Fruit fly (Drosophila melanogaster) whole organism, embryonic: ENCODE measurements around the gene CG5056.
A peak's percentile ranks its signal among the peaks of the same experiment; 100 is the strongest.

Experiments used
- CG10366 ChIP-seq: fragments of 200-800 bp; sonication (Bioruptor generic); IDR thresholded peaks from 2 replicates; pipeline ENCODE4 v1.3.6; 2022; ENCODE audit warnings: missing biosample characterization, missing genetic modification characterization
- CG10462 ChIP-seq: fragments of 200-800 bp; sonication (Bioruptor generic); optimal IDR thresholded peaks from 2 replicates; lab custom pipeline; 2016; ENCODE audit warnings: missing biosample characterization, missing genetic modification characterization
- CG11398 ChIP-seq: fragments of 200-800 bp; sonication (Bioruptor generic); optimal IDR thresholded peaks from 2 replicates; lab custom pipeline; 2016; ENCODE audit warnings: missing biosample characterization, missing genetic modification characterization
- CG12219 ChIP-seq: fragments of 200-800 bp; sonication (Bioruptor generic); optimal IDR thresholded peaks from 3 replicates; lab custom pipeline; 2018; ENCODE audit warnings: missing biosample characterization, mild to moderate bottlenecking, missing genetic modification characterization
- CG12942 ChIP-seq: fragments of 200-800 bp; sonication (Bioruptor generic); optimal IDR thresholded peaks from 3 replicates; lab custom pipeline; 2016; ENCODE audit warnings: missing biosample characterization, missing genetic modification characterization
- CG13424 ChIP-seq: fragments of 200-800 bp; sonication (Bioruptor generic); optimal IDR thresholded peaks from 2 replicates; lab custom pipeline; 2019; ENCODE audit warnings: missing biosample characterization, mild to moderate bottlenecking, missing genetic modification characterization, moderate library complexity
- CG15073 ChIP-seq: fragments of 200-800 bp; sonication (Bioruptor generic); optimal IDR thresholded peaks from 2 replicates; lab custom pipeline; 2016; ENCODE audit warnings: missing biosample characterization, missing genetic modification characterization
- CG1529 ChIP-seq: fragments of 200-800 bp; sonication (Bioruptor generic); optimal IDR thresholded peaks from 3 replicates; lab custom pipeline; 2018; ENCODE audit warnings: missing biosample characterization, missing genetic modification characterization
- CG15514 ChIP-seq: fragments of 200-800 bp; sonication (Bioruptor generic); optimal IDR thresholded peaks from 3 replicates; lab custom pipeline; 2017; ENCODE audit warnings: missing biosample characterization, missing genetic modification characterization, mild to moderate bottlenecking, moderate library complexity, missing genetic modification reagents
- CG17385 ChIP-seq: fragments of 200-800 bp; sonication (Bioruptor generic); optimal IDR thresholded peaks from 3 replicates; lab custom pipeline; 2018; ENCODE audit warnings: missing biosample characterization, mild to moderate bottlenecking, missing genetic modification characterization
- CG18011 ChIP-seq: fragments of 200-800 bp; sonication (Bioruptor generic); optimal IDR thresholded peaks from 2 replicates; lab custom pipeline; 2017; ENCODE audit warnings: missing biosample characterization, missing genetic modification characterization, mild to moderate bottlenecking, moderate library complexity, missing genotype
- CG2199 ChIP-seq: fragments of 200-800 bp; sonication (Bioruptor generic); IDR thresholded peaks from 3 replicates; pipeline ENCODE4 v1.3.6; 2022; ENCODE audit warnings: missing biosample characterization, missing genetic modification characterization
- CG2889 ChIP-seq: fragments of 200-800 bp; sonication (Bioruptor generic); IDR thresholded peaks from 3 replicates; pipeline ENCODE4 v1.3.6; 2022; ENCODE audit warnings: missing biosample characterization, missing genetic modification characterization
- CG30431 ChIP-seq: fragments of 200-800 bp; sonication (Bioruptor generic); optimal IDR thresholded peaks from 2 replicates; lab custom pipeline; 2017; ENCODE audit warnings: missing biosample characterization, missing genetic modification characterization
- CG7745 ChIP-seq: fragments of 200-800 bp; sonication (Bioruptor generic); optimal IDR thresholded peaks from 2 replicates; lab custom pipeline; 2018; ENCODE audit warnings: missing biosample characterization, mild to moderate bottlenecking, missing genetic modification characterization, moderate library complexity
- CG7928 ChIP-seq: fragments of 200-800 bp; sonication (Bioruptor generic); optimal IDR thresholded peaks from 2 replicates; lab custom pipeline; 2017; ENCODE audit warnings: missing biosample characterization, mild to moderate bottlenecking, missing genetic modification characterization
- CG7963 ChIP-seq: fragments of 200-800 bp; sonication (Bioruptor generic); IDR thresholded peaks from 3 replicates; pipeline ENCODE4 v1.3.6; 2022; ENCODE audit warnings: missing biosample characterization, missing genetic modification characterization; ENCODE audit not compliant: partially characterized antibody
- Deaf1 ChIP-seq: fragments of 200-800 bp; optimal IDR thresholded peaks from 3 replicates; lab custom pipeline; 2019; ENCODE audit warnings: missing biosample characterization, mild to moderate bottlenecking, missing genetic modification characterization, moderate library complexity
- Doc2 ChIP-seq: fragments of 200-800 bp; sonication (Bioruptor generic); IDR thresholded peaks from 2 replicates; pipeline ENCODE4 v1.3.6; 2022; ENCODE audit warnings: missing biosample characterization, missing genetic modification characterization
- Elba2 ChIP-seq: fragments of 200-800 bp; sonication (Bioruptor generic); optimal IDR thresholded peaks from 3 replicates; lab custom pipeline; 2016; ENCODE audit warnings: missing biosample characterization, missing genetic modification characterization
- Fer1 ChIP-seq: fragments of 200-800 bp; sonication (Bioruptor generic); optimal IDR thresholded peaks from 2 replicates; lab custom pipeline; 2017; ENCODE audit warnings: missing biosample characterization, mild to moderate bottlenecking, missing genetic modification characterization
- HmgD ChIP-seq: fragments of 200-800 bp; sonication (Bioruptor generic); optimal IDR thresholded peaks from 3 replicates; lab custom pipeline; 2016; ENCODE audit warnings: missing biosample characterization, missing genetic modification characterization
- Hmx ChIP-seq: fragments of 200-800 bp; sonication (Bioruptor generic); optimal IDR thresholded peaks from 2 replicates; lab custom pipeline; 2016; ENCODE audit warnings: missing biosample characterization, missing genetic modification characterization
- MTF-1 ChIP-seq: fragments of 200-800 bp; sonication (Bioruptor generic); optimal IDR thresholded peaks from 2 replicates; lab custom pipeline; 2018; ENCODE audit warnings: missing biosample characterization, mild to moderate bottlenecking, missing genetic modification characterization, borderline replicate concordance
- Mes4 ChIP-seq: fragments of 200-800 bp; sonication (Bioruptor generic); optimal IDR thresholded peaks from 2 replicates; lab custom pipeline; 2016; ENCODE audit warnings: missing biosample characterization, missing genetic modification characterization
- NC2α ChIP-seq: fragments of 200-800 bp; sonication (Bioruptor generic); optimal IDR thresholded peaks from 2 replicates; lab custom pipeline; 2016; ENCODE audit warnings: missing biosample characterization, missing genetic modification characterization
- Scr ChIP-seq: fragments of 200-800 bp; sonication (Bioruptor generic); IDR thresholded peaks from 2 replicates; pipeline ENCODE4 v1.3.6; 2022; ENCODE audit warnings: missing biosample characterization, missing genetic modification characterization; ENCODE audit not compliant: partially characterized antibody
- Sox102F ChIP-seq: fragments of 200-800 bp; sonication (Bioruptor generic); optimal IDR thresholded peaks from 2 replicates; lab custom pipeline; 2018; ENCODE audit warnings: missing biosample characterization, mild to moderate bottlenecking, missing genetic modification characterization, moderate library complexity
- Taf1 ChIP-seq: fragments of 200-800 bp; sonication (Bioruptor generic); IDR thresholded peaks from 2 replicates; pipeline ENCODE4 v1.3.6; 2022; ENCODE audit warnings: missing biosample characterization, missing genetic modification characterization
- aop ChIP-seq: fragments of 200-800 bp; sonication (Bioruptor generic); IDR thresholded peaks from 2 replicates; pipeline ENCODE4 v1.3.6; 2022; ENCODE audit warnings: missing biosample characterization, missing genetic modification characterization
- cg ChIP-seq: fragments of 200-800 bp; sonication (Bioruptor generic); optimal IDR thresholded peaks from 3 replicates; lab custom pipeline; 2019; ENCODE audit warnings: missing biosample characterization, mild to moderate bottlenecking, missing genetic modification characterization, moderate library complexity
- croc ChIP-seq: fragments of 200-800 bp; sonication (Bioruptor generic); conservative IDR thresholded peaks from 3 replicates; pipeline ENCODE4 v1.3.6; 2022; ENCODE audit warnings: missing biosample characterization, missing genetic modification characterization
- da ChIP-seq: fragments of 200-800 bp; sonication (Bioruptor generic); optimal IDR thresholded peaks from 2 replicates; lab custom pipeline; 2016; ENCODE audit warnings: missing biosample characterization, missing genetic modification characterization
- danr ChIP-seq: fragments of 200-800 bp; sonication (Bioruptor generic); IDR thresholded peaks from 2 replicates; pipeline ENCODE4 v1.3.6; 2022; ENCODE audit warnings: missing biosample characterization, missing genetic modification characterization
- disco-r ChIP-seq: fragments of 200-800 bp; sonication (Bioruptor generic); optimal IDR thresholded peaks from 2 replicates; lab custom pipeline; 2016; ENCODE audit warnings: missing biosample characterization, missing genetic modification characterization
- dmrt99B ChIP-seq: fragments of 200-800 bp; sonication (Bioruptor generic); optimal IDR thresholded peaks from 2 replicates; lab custom pipeline; 2018; ENCODE audit warnings: missing biosample characterization, mild to moderate bottlenecking, missing genetic modification characterization, moderate library complexity
- en ChIP-seq: fragments of 200-800 bp; sonication (Bioruptor generic); optimal IDR thresholded peaks from 2 replicates; lab custom pipeline; 2016; ENCODE audit warnings: missing biosample characterization, missing genetic modification characterization
- esg ChIP-seq: fragments of 200-800 bp; sonication (Bioruptor generic); conservative IDR thresholded peaks from 2 replicates; pipeline ENCODE4 v1.3.6; 2022; ENCODE audit warnings: missing biosample characterization, missing genetic modification characterization
- eve ChIP-seq, 2 experiments: fragments of >200 bp; optimal IDR thresholded peaks; 2 replicates each; lab custom pipeline; 2017; ENCODE audit warnings: missing biosample characterization in 2 of 2, missing genetic modification characterization in 2 of 2
- exex ChIP-seq: fragments of 200-800 bp; sonication (Bioruptor generic); optimal IDR thresholded peaks from 4 replicates; lab custom pipeline; 2018; ENCODE audit warnings: missing biosample characterization, mild to moderate bottlenecking, missing genetic modification characterization, moderate library complexity
- fd102C ChIP-seq: fragments of 200-800 bp; sonication (Bioruptor generic); optimal IDR thresholded peaks from 2 replicates; lab custom pipeline; 2018; ENCODE audit warnings: missing biosample characterization, mild to moderate bottlenecking, missing genetic modification characterization, moderate library complexity
- gem ChIP-seq: fragments of 200-800 bp; sonication (Bioruptor generic); optimal IDR thresholded peaks from 2 replicates; lab custom pipeline; 2019; ENCODE audit warnings: missing biosample characterization, mild to moderate bottlenecking, missing genetic modification characterization, moderate library complexity
- gsb-n ChIP-seq: fragments of 200-800 bp; sonication (Bioruptor generic); optimal IDR thresholded peaks from 3 replicates; lab custom pipeline; 2018; ENCODE audit warnings: missing biosample characterization, mild to moderate bottlenecking, missing genetic modification characterization
- h ChIP-seq: fragments of >200 bp; optimal IDR thresholded peaks from 2 replicates; lab custom pipeline; 2017
- lola ChIP-seq, 3 experiments: fragments of >200 bp in 2 of 3; fragments of 200-800 bp in 1 of 3; sonication (Bioruptor generic) in 1 of 3; optimal IDR thresholded peaks; 2 replicates each; lab custom pipeline; 2017 to 2019; ENCODE audit warnings: missing biosample characterization in 3 of 3, missing genetic modification characterization in 3 of 3, mild to moderate bottlenecking in 1 of 3, moderate library complexity in 1 of 3
- nmo ChIP-seq: fragments of 200-800 bp; sonication (Bioruptor generic); optimal IDR thresholded peaks from 2 replicates; lab custom pipeline; 2018; ENCODE audit warnings: missing biosample characterization, mild to moderate bottlenecking, missing genetic modification characterization, moderate library complexity
- org-1 ChIP-seq: fragments of 200-800 bp; sonication (Bioruptor generic); optimal IDR thresholded peaks from 2 replicates; lab custom pipeline; 2017; ENCODE audit warnings: missing biosample characterization, missing genetic modification characterization
- sna ChIP-seq: fragments of 200-800 bp; sonication (Bioruptor generic); IDR thresholded peaks from 2 replicates; pipeline ENCODE4 v1.3.6; 2022; ENCODE audit warnings: missing biosample characterization, missing genetic modification characterization; ENCODE audit not compliant: partially characterized antibody
- tx ChIP-seq: fragments of 200-800 bp; sonication (Bioruptor generic); optimal IDR thresholded peaks from 2 replicates; lab custom pipeline; 2016; ENCODE audit warnings: missing biosample characterization, missing genetic modification characterization
- vnd ChIP-seq: fragments of 200-800 bp; sonication (Bioruptor generic); IDR thresholded peaks from 3 replicates; pipeline ENCODE4 v1.3.6; 2022; ENCODE audit warnings: missing biosample characterization, missing genetic modification characterization; ENCODE audit not compliant: partially characterized antibody

The CG5056 gene

DNA sequence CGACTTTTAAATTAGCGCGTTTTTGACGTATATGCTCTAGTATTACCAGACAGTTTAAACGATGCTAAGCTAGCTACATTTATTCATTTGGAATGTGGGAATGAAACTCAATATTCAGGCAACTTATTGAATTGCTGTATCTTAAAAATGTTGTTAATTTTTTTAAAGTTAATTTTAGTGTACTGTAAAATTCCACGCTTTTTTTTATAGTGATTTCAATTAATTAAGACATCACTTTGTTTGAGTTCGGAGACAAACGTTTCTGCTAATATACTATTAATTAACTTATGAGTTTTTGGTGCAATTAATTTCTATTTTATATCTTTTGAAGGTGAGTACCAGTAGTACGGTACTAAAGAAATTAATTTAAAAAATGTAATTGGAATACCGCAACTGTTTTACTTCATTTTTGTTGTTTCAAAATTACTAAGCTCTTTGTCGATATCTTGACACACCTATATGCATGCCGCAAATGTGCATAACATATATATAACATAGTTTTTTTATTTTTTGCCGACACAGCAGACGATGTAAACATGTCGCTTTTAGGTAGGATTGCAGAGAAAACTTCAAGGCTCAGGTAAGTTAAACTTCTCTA lies 19.8 kb downstream of the CG5056 start, which contains the start of the genes Cdk1 and mRpS7 (continued):
- TF ChIP-seq vnd (no peak), CG2199 (GFP tag; lab: Robert Waterston, UW) (no peak), cg (GFP tag; lab: Kevin White, UChicago) (no peak), Deaf1 (tag; lab: Kevin White, UChicago) (peak; percentile 39), nmo (peak; percentile 92), da (GFP tag; lab: Kevin White, UChicago) (peak; percentile 34), CG10462 (GFP tag; lab: Kevin White, UChicago) (peak; percentile 46), CG15514 (GFP tag; lab: Kevin White, UChicago) (peak; percentile 68), gsb-n (tag; lab: Kevin White, UChicago) (peak; percentile 76), MTF-1 (GFP tag; lab: Kevin White, UChicago) (no peak), en (GFP tag; lab: Kevin White, UChicago) (no peak), CG10366 (peak; percentile 69; the same call in 1 of the 2 replicates), Hmx (GFP tag; lab: Kevin White, UChicago) (peak; percentile 37), disco-r (GFP tag; lab: Kevin White, UChicago) (peak; percentile 18), CG18011 (GFP tag; lab: Kevin White, UChicago) (peak; percentile 9), CG11398 (GFP tag; lab: Kevin White, UChicago) (no peak), Mes4 (GFP tag; lab: Kevin White, UChicago) (peak; percentile 47), Elba2 (GFP tag; lab: Kevin White, UChicago) (peak; percentile 29), Sox102F (GFP tag; lab: Kevin White, UChicago) (no peak), Fer1 (GFP tag; lab: Kevin White, UChicago) (peak; percentile 32), exex (tag; lab: Kevin White, UChicago) (peak; percentile 39), HmgD (peak; percentile 36), CG12942 (GFP tag; lab: Kevin White, UChicago) (peak; percentile 62), CG17385 (GFP tag; lab: Kevin White, UChicago) (peak; percentile 68), fd102C (GFP tag; lab: Kevin White, UChicago) (no peak), dmrt99B (tag; lab: Kevin White, UChicago) (peak; percentile 78), org-1 (no peak), aop (GFP tag; lab: Robert Waterston, UW) (no peak), CG13424 (tag; lab: Kevin White, UChicago) (peak; percentile 73), CG12219 (GFP tag; lab: Kevin White, UChicago) (peak; percentile 33), danr (GFP tag; lab: Robert Waterston, UW) (no peak), tx (peak; percentile 44), CG7745 (tag; lab: Kevin White, UChicago) (no peak), CG7928 (GFP tag; lab: Kevin White, UChicago) (peak; percentile 18), Doc2 (no peak), croc (peak; percentile 57), h (lab: Kevin White, UChicago) (no peak), sna (no peak), Taf1 (0 out of 2 replicates have a peak, but pooled peaks have one; percentile 37), CG2889 (peak; percentile 13; the same call in 1 of the 3 replicates), CG30431 (peak; percentile 26), CG7963 (GFP tag; lab: Robert Waterston, UW) (no peak), eve (GFP tag; optimal IDR thresholded peaks at IDR 0.05; lab: Kevin White, UChicago) (peak in 1 of 2 experiments; percentile 41), lola (GFP tag; optimal IDR thresholded peaks at IDR 0.05; lab: Kevin White, UChicago) (peak in 1 of 3 experiments; percentile 72), Scr (GFP tag; lab: Robert Waterston, UW) (no peak), CG1529 (GFP tag; lab: Kevin White, UChicago) (peak; percentile 45), NC2α (GFP tag; lab: Kevin White, UChicago) (no peak), gem (tag; lab: Kevin White, UChicago) (peak; percentile 90), CG15073 (GFP tag; lab: Kevin White, UChicago) (no peak), esg (GFP tag; lab: Robert Waterston, UW) (peak; percentile 66)
